Worm (Caenorhabditis elegans) whole organism, L3 larva: Measurements from ENCODE around the gene ttr-11.

Source experiments
- ceh-16 ChIP-seq: sonication (generic microtip); optimal IDR thresholded peaks from 2 replicates; lab custom pipeline; 2017; ENCODE audit warnings: missing biosample characterization, missing genetic modification characterization
- ceh-28 ChIP-seq: fragments of 150-350 bp; optimal IDR thresholded peaks from 2 replicates; lab custom pipeline; 2014; ENCODE audit warnings: missing biosample characterization, missing genetic modification reagents, missing genetic modification characterization
- ceh-82 ChIP-seq: fragments of 150-350 bp; optimal IDR thresholded peaks from 2 replicates; lab custom pipeline; 2014; ENCODE audit warnings: missing biosample characterization, missing genetic modification characterization
- daf-12 ChIP-seq: fragments of 150-350 bp; optimal IDR thresholded peaks from 2 replicates; lab custom pipeline; 2014; ENCODE audit warnings: missing biosample characterization, missing genetic modification reagents, missing genetic modification characterization
- egl-27 ChIP-seq: sonication (generic microtip); optimal IDR thresholded peaks from 4 replicates; lab custom pipeline; 2017; ENCODE audit warnings: missing biosample characterization, missing genetic modification reagents, missing genetic modification characterization
- elt-1 ChIP-seq: fragments of 150-350 bp; optimal IDR thresholded peaks from 2 replicates; lab custom pipeline; 2014; ENCODE audit warnings: missing biosample characterization, missing genetic modification characterization
- elt-2 ChIP-seq: sonication (generic microtip); optimal IDR thresholded peaks from 2 replicates; lab custom pipeline; 2016; ENCODE audit warnings: missing genetic modification reagents, mild to moderate bottlenecking, missing genetic modification characterization, missing compliant biosample characterization
- elt-3 ChIP-seq, 3 experiments: fragments of 150-350 bp in 1 of 3; sonication (generic microtip) in 2 of 3; optimal IDR thresholded peaks; 2 replicates in 2 of 3; 4 replicates in 1 of 3; lab custom pipeline; 2014 to 2017; ENCODE audit warnings: missing biosample characterization in 3 of 3, missing genetic modification characterization in 3 of 3
- eor-1 ChIP-seq, 2 experiments: fragments of 150-350 bp; optimal IDR thresholded peaks; 2 replicates each; lab custom pipeline; 2014 to 2018; ENCODE audit warnings: missing biosample characterization in 2 of 2, missing genetic modification characterization in 2 of 2
- fkh-10 ChIP-seq: sonication (generic microtip); optimal IDR thresholded peaks from 2 replicates; lab custom pipeline; 2017; ENCODE audit warnings: missing biosample characterization, missing genetic modification reagents, missing genetic modification characterization
- jun-1 ChIP-seq: fragments of 150-350 bp; optimal IDR thresholded peaks from 2 replicates; lab custom pipeline; 2014; ENCODE audit warnings: missing biosample characterization, missing genetic modification reagents, missing genetic modification characterization
- lin-15B ChIP-seq: fragments of 150-350 bp; optimal IDR thresholded peaks from 2 replicates; lab custom pipeline; 2014; ENCODE audit warnings: missing biosample characterization, missing genetic modification characterization
- lsy-12 ChIP-seq: sonication (generic microtip); optimal IDR thresholded peaks from 2 replicates; lab custom pipeline; 2016; ENCODE audit warnings: mild to moderate bottlenecking, missing genetic modification characterization, missing compliant biosample characterization
- mdl-1 ChIP-seq: fragments of 150-350 bp; optimal IDR thresholded peaks from 2 replicates; lab custom pipeline; 2014; ENCODE audit warnings: missing biosample characterization, missing genetic modification characterization
- nfya-1 ChIP-seq: sonication (generic microtip); optimal IDR thresholded peaks from 2 replicates; lab custom pipeline; 2017; ENCODE audit warnings: missing genetic modification characterization, mild to moderate bottlenecking, missing compliant biosample characterization, antibody characterized with exemption, moderate library complexity; ENCODE audit not compliant: insufficient read depth
- nhr-11 ChIP-seq: fragments of 150-350 bp; optimal IDR thresholded peaks from 2 replicates; lab custom pipeline; 2014; ENCODE audit warnings: missing biosample characterization, missing genetic modification characterization
- nhr-12 ChIP-seq: fragments of 150-350 bp; optimal IDR thresholded peaks from 2 replicates; lab custom pipeline; 2014; ENCODE audit warnings: missing biosample characterization, missing genetic modification characterization
- nhr-23 ChIP-seq: fragments of 150-350 bp; optimal IDR thresholded peaks from 2 replicates; lab custom pipeline; 2014; ENCODE audit warnings: missing biosample characterization, missing genetic modification reagents, missing genetic modification characterization
- nhr-237 ChIP-seq: fragments of 150-350 bp; optimal IDR thresholded peaks from 2 replicates; lab custom pipeline; 2014; ENCODE audit warnings: missing biosample characterization, missing genetic modification characterization
- nhr-25 ChIP-seq: sonication (generic microtip); optimal IDR thresholded peaks from 2 replicates; lab custom pipeline; 2017; ENCODE audit warnings: missing biosample characterization, missing genetic modification characterization
- nhr-28 ChIP-seq: fragments of 150-350 bp; optimal IDR thresholded peaks from 2 replicates; lab custom pipeline; 2014; ENCODE audit warnings: missing biosample characterization, missing genetic modification characterization
- nhr-43 ChIP-seq: sonication (generic microtip); optimal IDR thresholded peaks from 2 replicates; lab custom pipeline; 2016; ENCODE audit warnings: mild to moderate bottlenecking, missing genetic modification characterization, missing compliant biosample characterization; ENCODE audit not compliant: poor library complexity, severe bottlenecking
- nhr-76 ChIP-seq: fragments of 150-350 bp; sonication (generic microtip); optimal IDR thresholded peaks from 5 replicates; lab custom pipeline; 2014; ENCODE audit warnings: missing biosample characterization, missing genetic modification characterization
- pha-4 ChIP-seq: fragments of 150-350 bp; optimal IDR thresholded peaks from 2 replicates; lab custom pipeline; 2014; ENCODE audit warnings: missing biosample characterization, missing genetic modification reagents, missing genetic modification characterization
- pqm-1 ChIP-seq: fragments of 150-350 bp; optimal IDR thresholded peaks from 2 replicates; lab custom pipeline; 2017; ENCODE audit warnings: missing biosample characterization, missing genetic modification characterization, inconsistent platforms
- sea-2 ChIP-seq: fragments of 150-350 bp; sonication (generic microtip); optimal IDR thresholded peaks from 4 replicates; lab custom pipeline; 2014; ENCODE audit warnings: missing biosample characterization, missing genetic modification reagents, missing genetic modification characterization
- skn-1 ChIP-seq: fragments of 150-350 bp; optimal IDR thresholded peaks from 2 replicates; lab custom pipeline; 2014; ENCODE audit warnings: missing biosample characterization, missing genetic modification characterization
- zag-1 ChIP-seq: fragments of 150-350 bp; optimal IDR thresholded peaks from 2 replicates; lab custom pipeline; 2014; ENCODE audit warnings: missing biosample characterization, missing genetic modification characterization
- ztf-11 ChIP-seq: fragments of 150-350 bp; optimal IDR thresholded peaks from 2 replicates; lab custom pipeline; 2014; ENCODE audit warnings: missing biosample characterization, missing genetic modification characterization
- ztf-4 ChIP-seq: fragments of 150-350 bp; optimal IDR thresholded peaks from 2 replicates; lab custom pipeline; 2014; ENCODE audit warnings: missing biosample characterization, missing genetic modification characterization

Gene ttr-11

ce11 chrV:20599795-20600194, 3.3 kb upstream of the ttr-11 start, which contains the start of gene col-163:
Gene col-163, plus strand, starts transcription at chrV:20600095.
- TF ChIP-seq eor-1 (tag; optimal IDR thresholded peaks at IDR 0.05; lab: Kevin White, UChicago), result no peak

ce11 chrV:20600704-20601103, 2.4 kb upstream of the ttr-11 start:
- TF ChIP-seq nhr-43 (tag; lab: Kevin White, UChicago) (no peak), fkh-10 (GFP tag; lab: Kevin White, UChicago) (no peak), nhr-237 (tag; lab: Kevin White, UChicago) (no peak), elt-1 (tag; lab: Kevin White, UChicago) (no peak), nhr-11 (tag; lab: Kevin White, UChicago) (no peak), sea-2 (GFP tag; lab: Kevin White, UChicago) (no peak), eor-1 (tag; optimal IDR thresholded peaks at IDR 0.05; lab: Kevin White, UChicago) (no peak), elt-3 (tag; optimal IDR thresholded peaks at IDR 0.05; lab: Kevin White, UChicago) (no peak), ceh-28 (tag; lab: Kevin White, UChicago) (no peak), ztf-11 (no peak), daf-12 (tag; lab: Kevin White, UChicago) (no peak), zag-1 (tag; lab: Kevin White, UChicago) (no peak), nhr-12 (no peak), ceh-16 (tag; lab: Kevin White, UChicago) (no peak), lsy-12 (tag; lab: Kevin White, UChicago) (no peak), pha-4 (no peak), lin-15B (no peak)
- TF ChIP-seq, all 47 proteins: peak for 0

- TF ChIP-seq nhr-12 (no peak), daf-12 (tag; lab: Kevin White, UChicago) (no peak), jun-1 (tag; lab: Kevin White, UChicago) (no peak), egl-27 (no peak), fkh-10 (GFP tag; lab: Kevin White, UChicago) (no peak), zag-1 (tag; lab: Kevin White, UChicago) (no peak), eor-1 (tag; optimal IDR thresholded peaks at IDR 0.05; lab: Kevin White, UChicago) (no peak), ztf-4 (tag; lab: Kevin White, UChicago) (no peak), mdl-1 (tag; lab: Kevin White, UChicago) (no peak)
Measured at ce11 chrV:20604606-20605155, 1.6 kb downstream of the ttr-11 start, which contains the start of gene ttr-57. Gene ttr-57, plus strand, starts transcription at chrV:20605105.

ce11 chrV:20606617-20607016, 3.5 kb downstream of the ttr-11 start, which contains the start of gene F46B3.23:
Gene F46B3.23, minus strand, starts transcription at chrV:20606717.
- TF ChIP-seq egl-27 (no peak), sea-2 (GFP tag; lab: Kevin White, UChicago) (no peak), jun-1 (tag; lab: Kevin White, UChicago) (no peak), pha-4 (no peak), elt-2 (tag; lab: Kevin White, UChicago) (no peak), skn-1 (tag; lab: Kevin White, UChicago) (no peak), ceh-82 (tag; lab: Kevin White, UChicago) (no peak), nhr-25 (no peak), nhr-76 (tag; lab: Kevin White, UChicago) (no peak), nhr-43 (tag; lab: Kevin White, UChicago) (no peak), nfya-1 (no peak), daf-12 (tag; lab: Kevin White, UChicago) (no peak), pqm-1 (tag; lab: Kevin White, UChicago) (no peak), nhr-237 (tag; lab: Kevin White, UChicago) (no peak), nhr-23 (tag; lab: Kevin White, UChicago) (no peak), nhr-28 (tag; lab: Kevin White, UChicago) (no peak), ceh-16 (tag; lab: Kevin White, UChicago) (no peak)

ce11 chrV:20608688-20609087, 5.6 kb downstream of the ttr-11 start, which contains the start of gene ttr-12:
Gene ttr-12, minus strand, starts transcription at chrV:20608788.
- peak; percentile 7 for TF ChIP-seq nhr-43 (tag; lab: Kevin White, UChicago)
- no peak for TF ChIP-seq skn-1 (tag; lab: Kevin White, UChicago)
- TF ChIP-seq, all 47 proteins: peak for 1
